Fruit fly (Drosophila melanogaster): Measurements from ENCODE around the gene mldr.

dm6 chrX:6332988-6333719 is 42.1 kb downstream of the mldr start:
- TF ChIP-seq CG5204 (GFP tag; optimal IDR thresholded peaks at IDR 0.05) (peak; percentile 47), bab1 (GFP tag; optimal IDR thresholded peaks at IDR 0.05) (peak; percentile 53), CG33017 (tag; optimal IDR thresholded peaks at IDR 0.05) (no peak), Mnt (GFP tag; optimal IDR thresholded peaks at IDR 0.05) (peak; percentile 37), pad (GFP tag; optimal IDR thresholded peaks at IDR 0.05) (peak; percentile 14), tj (GFP tag; optimal IDR thresholded peaks at IDR 0.05) (peak; percentile 65), CG11617 (GFP tag; optimal IDR thresholded peaks at IDR 0.05) (peak; percentile 57), Crg-1 (GFP tag; optimal IDR thresholded peaks at IDR 0.05) (peak; percentile 23), CG7101 (tag; optimal IDR thresholded peaks at IDR 0.05) (no peak), CG7045 (GFP tag; optimal IDR thresholded peaks at IDR 0.05) (peak; percentile 23), CG12768 (GFP tag; optimal IDR thresholded peaks at IDR 0.05) (peak; percentile 30)

All from whole organism, adult.